Fruit fly (Drosophila melanogaster): ENCODE measurements around the gene CG11570.

- TF ChIP-seq CG1620 (GFP tag; optimal IDR thresholded peaks at IDR 0.05): no peak
- no peak for TF ChIP-seq Mnt (GFP tag; optimal IDR thresholded peaks at IDR 0.05)
These were observed 15.3 kb upstream of the CG11570 start, which contains the start of gene Muc68E for dm6 chr3L:11972879-11973278.

Data from whole organism, adult.